Worm (Caenorhabditis elegans) whole organism, mixed stage, embryonic: Measurements from ENCODE around the gene ceh-39.

Experiments used
- bed-3 ChIP-seq: fragments of 200-800 bp; sonication (Bioruptor generic); optimal IDR thresholded peaks from 3 replicates; lab custom pipeline; 2018; ENCODE audit warnings: mild to moderate bottlenecking, missing genetic modification characterization, moderate library complexity, missing compliant biosample characterization
- ces-1 ChIP-seq: fragments of 150-350 bp; optimal IDR thresholded peaks from 2 replicates; lab custom pipeline; 2014; ENCODE audit warnings: missing biosample characterization, missing genetic modification reagents, missing genetic modification characterization
- nhr-12 ChIP-seq: fragments of 150-350 bp; optimal IDR thresholded peaks from 2 replicates; lab custom pipeline; 2014; ENCODE audit warnings: missing biosample characterization, missing genetic modification characterization
- nhr-237 ChIP-seq: fragments of 150-350 bp; optimal IDR thresholded peaks from 2 replicates; lab custom pipeline; 2014; ENCODE audit warnings: missing biosample characterization, missing genetic modification characterization
- sptf-1 ChIP-seq: sonication (generic microtip); optimal IDR thresholded peaks from 2 replicates; lab custom pipeline; 2017; ENCODE audit warnings: mild to moderate bottlenecking, missing genetic modification characterization, moderate library complexity, missing compliant biosample characterization
- unc-39 ChIP-seq: fragments of 150-350 bp; optimal IDR thresholded peaks from 2 replicates; lab custom pipeline; 2014; ENCODE audit warnings: missing biosample characterization, missing genetic modification characterization
- zip-8 ChIP-seq: fragments of 150-350 bp; optimal IDR thresholded peaks from 2 replicates; lab custom pipeline; 2014; ENCODE audit warnings: missing biosample characterization, missing genetic modification characterization

ceh-39 gene

DNA sequence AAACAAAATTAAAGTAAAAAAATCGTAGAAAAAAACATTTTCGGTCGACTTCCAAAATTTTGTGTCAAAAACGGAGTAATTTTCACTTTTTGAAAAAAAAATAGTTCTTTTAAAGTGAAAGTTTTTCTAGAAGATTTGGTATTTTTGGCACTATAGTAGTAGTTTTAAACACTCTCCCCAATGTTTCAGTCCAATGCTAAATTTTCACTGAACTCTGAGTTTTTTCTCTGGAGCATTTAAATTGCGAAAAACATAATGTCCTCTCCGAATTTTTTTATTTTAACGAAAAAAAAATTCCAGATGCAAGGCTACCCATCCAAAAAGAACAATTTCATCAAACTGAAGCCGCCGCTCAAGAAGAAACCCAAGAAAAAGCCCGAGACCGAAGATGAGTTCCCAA lies 39.9 kb downstream of the ceh-39 start, which contains the start of gene C14E2.7:
TSS of gene C14E2.7 (plus strand) at position 301 of the 400 bp plus-strand sequence.
- TF ChIP-seq nhr-12 (tag; lab: Kevin White, UChicago) (no peak), bed-3 (no peak), zip-8 (tag; lab: Kevin White, UChicago) (no peak), nhr-237 (tag; lab: Kevin White, UChicago) (no peak), unc-39 (tag; lab: Kevin White, UChicago) (no peak)

ce11 chrX:1811436-1811835 lies 44.5 kb downstream of the ceh-39 start, which contains the start of gene C14E2.3:
C14E2.3 (minus strand) TSS chrX:1811536.
- TF ChIP-seq ces-1 = no peak
- no peak for TF ChIP-seq unc-39 (tag; lab: Kevin White, UChicago)
- no peak for TF ChIP-seq sptf-1 (tag; lab: Kevin White, UChicago)
- no peak for TF ChIP-seq zip-8 (tag; lab: Kevin White, UChicago)
- TF ChIP-seq, all 35 proteins: peak for 0
